Fruit fly (Drosophila melanogaster): ENCODE results near the gene Marcal1.

Gene Marcal1

dm6 chr2L:4973731-4974415 lies 18.6 kb downstream of the Marcal1 start, which contains the start of gene mRpL28 (continued):
- TF ChIP-seq CG15011 (GFP tag; optimal IDR thresholded peaks at IDR 0.05) (no peak), CG15696 (tag; optimal IDR thresholded peaks at IDR 0.05) (no peak), ab (GFP tag; optimal IDR thresholded peaks at IDR 0.05) (no peak), Antp (GFP tag; optimal IDR thresholded peaks at IDR 0.05) (no peak), psq (GFP tag; optimal IDR thresholded peaks at IDR 0.05) (no peak), rib (GFP tag; IDR thresholded peaks at IDR 0.05) (no peak), CG2199 (GFP tag; IDR thresholded peaks at IDR 0.05) (no peak), al (GFP tag; IDR thresholded peaks at IDR 0.05) (no peak), repo (GFP tag; optimal IDR thresholded peaks at IDR 0.05) (no peak), Meics (GFP tag; optimal IDR thresholded peaks at IDR 0.05) (no peak), dmrt99B (tag; optimal IDR thresholded peaks at IDR 0.05) (no peak), crol (GFP tag; IDR thresholded peaks at IDR 0.05) (no peak), pb (GFP tag; optimal IDR thresholded peaks at IDR 0.05) (no peak), sr (GFP tag; IDR thresholded peaks at IDR 0.05) (no peak), cwo (GFP tag; optimal IDR thresholded peaks at IDR 0.05) (no peak), ewg (GFP tag; optimal IDR thresholded peaks at IDR 0.05) (no peak), corto (GFP tag; optimal IDR thresholded peaks at IDR 0.05) (no peak), hkb (optimal IDR thresholded peaks at IDR 0.05) (no peak), hkb (GFP tag; IDR thresholded peaks at IDR 0.05) (no peak), Hey (tag; optimal IDR thresholded peaks at IDR 0.05) (no peak), CG3407 (GFP tag; optimal IDR thresholded peaks at IDR 0.05) (no peak), pan (optimal IDR thresholded peaks at IDR 0.05) (no peak), pan (GFP tag; optimal IDR thresholded peaks at IDR 0.05 in 1 of 2, IDR thresholded peaks at IDR 0.05 in 1 of 2) (no peak), fd3F (GFP tag; optimal IDR thresholded peaks at IDR 0.05) (no peak), CG13894 (tag; optimal IDR thresholded peaks at IDR 0.05) (no peak), CG1602 (GFP tag; optimal IDR thresholded peaks at IDR 0.05) (no peak), vnd (GFP tag; IDR thresholded peaks at IDR 0.05; ENCODE audit: partially characterized antibody) (no peak), HLH54F (GFP tag; optimal IDR thresholded peaks at IDR 0.05) (peak; percentile 27), amos (GFP tag; IDR thresholded peaks at IDR 0.05; ENCODE audit: partially characterized antibody) (peak; percentile 28; the same call in 1 of the 2 replicates), D19B (GFP tag; optimal IDR thresholded peaks at IDR 0.05) (no peak), so (GFP tag; IDR thresholded peaks at IDR 0.05) (no peak), disco-r (GFP tag; optimal IDR thresholded peaks at IDR 0.05) (no peak), Lpt (GFP tag; optimal IDR thresholded peaks at IDR 0.05) (no peak), Abd-B (GFP tag; optimal IDR thresholded peaks at IDR 0.05) (no peak), MTF-1 (GFP tag; optimal IDR thresholded peaks at IDR 0.05; ENCODE audit: borderline replicate concordance) (no peak), CG1647 (GFP tag; optimal IDR thresholded peaks at IDR 0.05) (no peak), dmrt11E (tag; optimal IDR thresholded peaks at IDR 0.05) (no peak), Dad (GFP tag; optimal IDR thresholded peaks at IDR 0.05) (no peak), CG11560 (tag; IDR thresholded peaks at IDR 0.05) (no peak), Trl (optimal IDR thresholded peaks at IDR 0.05) (no peak), Trl (GFP tag; optimal IDR thresholded peaks at IDR 0.05) (peak; percentile 15), Ravus (GFP tag; IDR thresholded peaks at IDR 0.05) (no peak), CG10654 (GFP tag; optimal IDR thresholded peaks at IDR 0.05) (no peak), Sry-β (GFP tag; optimal IDR thresholded peaks at IDR 0.05) (peak; percentile 10), Aef1 (GFP tag; IDR thresholded peaks at IDR 0.05) (no peak), CG3163 (GFP tag; optimal IDR thresholded peaks at IDR 0.05) (no peak), CG3726 (GFP tag; IDR thresholded peaks at IDR 0.05) (no peak), pnt (GFP tag; optimal IDR thresholded peaks at IDR 0.05) (no peak), Usf (GFP tag; optimal IDR thresholded peaks at IDR 0.05) (no peak), CG32772 (GFP tag; IDR thresholded peaks at IDR 0.05) (no peak), zfh2 (GFP tag; optimal IDR thresholded peaks at IDR 0.05) (no peak), pfk (GFP tag; optimal IDR thresholded peaks at IDR 0.05) (no peak)

Data from whole organism, embryonic.